Worm (Caenorhabditis elegans): ENCODE results near the gene srp-8.

DNA sequence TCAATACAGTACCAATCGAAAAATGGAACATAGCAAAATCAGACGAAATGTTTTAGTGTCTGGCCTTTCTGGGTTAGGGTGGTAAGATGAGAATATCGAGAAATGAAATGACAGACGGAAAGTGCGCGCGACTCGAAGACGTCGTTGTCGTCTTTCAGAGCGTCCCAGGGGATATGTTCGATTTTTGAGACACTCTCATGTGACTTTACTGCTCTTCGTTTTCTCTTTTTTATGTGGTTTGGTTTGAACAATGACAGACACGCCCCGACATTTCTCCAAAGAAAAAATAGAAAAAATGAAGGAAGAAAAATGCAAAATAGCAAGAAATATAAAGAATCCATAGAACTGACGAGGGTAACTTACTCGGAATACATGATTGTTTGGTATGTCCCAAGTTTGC is 27.0 kb downstream of the srp-8 start:
- TF ChIP-seq pha-4 (tag; optimal IDR thresholded peaks at IDR 0.05): no peak
- no peak for TF ChIP-seq snpc-4 (tag; optimal IDR thresholded peaks at IDR 0.05)
- no peak for TF ChIP-seq unc-39 (tag; optimal IDR thresholded peaks at IDR 0.05)
- TF ChIP-seq elt-3 (tag; optimal IDR thresholded peaks at IDR 0.05): no peak
- TF ChIP-seq blmp-1 (tag; optimal IDR thresholded peaks at IDR 0.05): no peak
- no peak for TF ChIP-seq elt-1 (tag; optimal IDR thresholded peaks at IDR 0.05; ENCODE audit: borderline replicate concordance, insufficient read depth)

Measured in whole organism, mixed stage, embryonic.